Worm (Caenorhabditis elegans): ENCODE measurements around the gene F35H8.12.

Gene F35H8.12

DNA sequence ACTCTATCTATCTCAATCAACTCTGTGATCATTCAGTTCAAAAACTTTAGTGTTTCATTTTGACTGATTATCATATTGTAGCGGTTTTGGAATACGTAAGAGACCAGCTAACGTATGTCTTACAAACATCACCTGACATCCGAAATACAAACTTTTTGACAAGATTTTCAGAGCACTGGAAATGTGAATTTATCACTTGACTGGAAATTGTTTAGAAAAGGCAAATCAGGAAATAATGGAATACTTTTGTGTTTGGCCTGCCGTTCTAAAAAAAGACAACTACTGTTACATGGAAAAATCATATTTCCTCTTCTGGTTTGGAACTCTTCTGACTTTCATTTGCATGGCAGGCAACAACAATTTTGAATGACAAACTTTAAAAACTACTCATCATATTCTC, at the start of gene F35H8.12:
F35H8.12 (plus strand) TSS at position 301 of the 400 bp plus-strand sequence.
- no peak for TF ChIP-seq unc-62 (GFP tag; optimal IDR thresholded peaks at IDR 0.05)

DNA sequence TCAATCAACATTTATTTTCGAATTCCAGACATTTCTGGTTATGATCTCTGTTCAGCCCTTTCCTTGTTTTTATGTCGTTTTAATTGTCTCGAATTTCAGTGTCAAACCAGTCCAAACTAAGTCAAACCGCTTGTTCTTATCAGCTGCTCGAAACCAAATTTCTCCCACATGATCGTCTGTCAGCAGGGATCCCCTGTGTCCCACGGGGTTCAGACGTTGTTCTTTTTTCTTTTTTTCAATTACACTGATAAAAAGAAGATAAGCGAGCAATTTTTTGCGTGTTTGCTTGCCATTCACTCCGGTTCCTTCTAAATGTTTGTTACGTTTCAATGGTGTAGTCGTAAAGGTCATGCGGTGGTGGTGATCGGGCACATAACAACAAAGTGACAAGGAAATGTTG, 49.7 kb upstream of the F35H8.12 start:
- TF ChIP-seq unc-62 (GFP tag; optimal IDR thresholded peaks at IDR 0.05), result no peak

DNA sequence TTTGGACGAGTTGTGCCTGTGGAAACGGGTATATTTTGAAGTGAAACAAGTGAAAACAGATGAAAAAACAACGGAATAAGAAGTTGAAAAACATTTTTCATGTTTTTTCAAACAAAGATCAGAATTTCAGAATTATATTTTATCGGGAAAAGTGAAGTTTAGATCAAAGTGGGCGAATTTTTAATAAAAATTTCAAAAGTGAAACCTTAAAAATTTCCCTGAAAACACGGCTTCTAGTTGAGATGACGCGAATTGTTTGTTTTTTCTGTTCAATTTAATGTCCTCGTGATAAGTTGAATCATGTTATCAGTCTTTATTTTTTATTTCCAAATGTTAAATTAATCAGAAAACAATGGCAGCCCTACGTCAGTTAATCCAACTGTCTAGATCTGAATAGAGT, 44.5 kb upstream of the F35H8.12 start, which contains the start of gene gcy-3:
gcy-3 (minus strand) TSS at position 101 of the 400 bp plus-strand sequence.
- TF ChIP-seq unc-62 (GFP tag; optimal IDR thresholded peaks at IDR 0.05), result no peak

DNA sequence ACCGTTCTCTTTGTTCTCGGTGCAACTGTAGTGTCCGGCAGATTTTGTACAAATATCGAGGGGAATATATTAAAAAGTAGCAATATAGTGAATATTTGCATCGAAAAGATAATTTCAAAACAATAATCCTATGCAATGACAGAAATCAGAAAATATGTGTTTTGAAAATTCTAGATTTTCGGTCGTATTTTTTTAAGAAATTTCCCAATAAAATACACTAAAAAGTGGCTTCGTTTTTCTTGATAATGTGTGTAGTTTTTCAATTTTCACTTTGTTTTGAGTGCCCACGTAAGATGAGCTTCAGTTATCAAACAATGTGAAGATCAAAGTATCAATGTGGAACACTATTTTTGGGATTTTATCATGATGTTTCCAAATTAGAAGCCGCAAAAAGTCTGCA, 34.8 kb upstream of the F35H8.12 start, which contains the start of gene gcy-1:
gcy-1 (minus strand) TSS at position 101 of the 400 bp plus-strand sequence.
- TF ChIP-seq unc-62 (GFP tag; optimal IDR thresholded peaks at IDR 0.05), result no peak

DNA sequence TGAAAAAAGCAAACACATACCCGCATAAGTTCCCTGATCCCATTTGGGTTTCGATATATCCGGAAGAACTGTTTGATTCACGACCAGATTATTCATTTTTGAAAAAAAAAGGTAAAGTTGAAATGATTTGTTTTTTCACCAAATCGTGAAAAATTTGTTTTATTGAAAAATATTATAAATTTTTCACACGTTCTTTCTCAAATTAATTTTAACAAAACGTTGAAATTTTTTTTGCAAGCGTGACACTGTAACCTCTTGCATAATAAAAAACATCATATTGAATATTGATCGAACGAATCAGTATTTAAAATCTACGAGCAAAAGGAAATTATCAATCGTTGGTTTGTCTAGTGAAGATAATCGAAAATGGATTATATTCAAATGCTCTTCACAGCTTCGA, 32.9 kb upstream of the F35H8.12 start, which contains the start of the genes sfxn-1.1 and AH6.3:
sfxn-1.1 (minus strand) TSS at position 101 of the 400 bp plus-strand sequence.
AH6.3 (plus strand) TSS at position 275 of the 400 bp plus-strand sequence.
- no peak for TF ChIP-seq unc-62 (GFP tag; optimal IDR thresholded peaks at IDR 0.05)

DNA sequence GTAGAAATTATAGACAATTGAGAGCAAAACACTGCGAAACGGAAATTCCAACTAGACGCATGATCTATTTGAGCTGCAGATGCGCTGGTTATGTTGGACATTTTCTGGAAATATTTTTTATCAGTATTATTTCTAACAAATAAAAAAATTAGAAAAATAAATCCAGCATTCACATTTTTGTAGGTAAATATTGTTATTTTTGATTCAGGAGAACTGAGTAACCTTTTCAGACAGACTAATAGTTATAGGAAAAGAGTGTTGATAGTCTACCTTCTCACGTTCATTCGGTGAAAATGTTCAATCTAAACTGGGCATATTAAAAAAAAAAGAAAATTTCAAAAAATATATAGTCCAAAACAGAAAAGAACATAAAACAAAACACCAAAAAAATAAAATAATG, 30.1 kb upstream of the F35H8.12 start, which contains the start of gene sra-1:
sra-1 (minus strand) TSS at position 101 of the 400 bp plus-strand sequence.
- TF ChIP-seq unc-62 (GFP tag; optimal IDR thresholded peaks at IDR 0.05), result no peak

DNA sequence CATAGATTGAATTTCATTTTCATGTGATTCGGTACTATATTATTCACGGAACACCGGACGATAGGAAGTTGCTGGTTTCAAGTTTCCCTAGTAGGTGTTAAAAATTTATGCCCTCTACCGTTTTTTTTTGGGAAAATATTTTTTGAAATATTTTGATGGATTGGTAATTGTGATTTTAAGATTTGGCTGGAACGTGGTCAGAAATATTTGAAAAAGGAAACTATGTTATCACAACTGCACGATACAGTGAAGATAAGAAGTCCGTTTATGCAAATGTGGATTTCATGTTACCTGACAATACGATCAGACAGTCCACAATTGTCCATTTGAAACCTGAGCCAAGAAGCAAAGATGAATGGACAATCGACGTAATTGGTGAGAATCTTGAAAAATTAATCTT, 28.6 kb upstream of the F35H8.12 start, which contains the start of gene AH6.17:
AH6.17 (plus strand) TSS at position 185 of the 400 bp plus-strand sequence.
- TF ChIP-seq unc-62 (GFP tag; optimal IDR thresholded peaks at IDR 0.05), result no peak

DNA sequence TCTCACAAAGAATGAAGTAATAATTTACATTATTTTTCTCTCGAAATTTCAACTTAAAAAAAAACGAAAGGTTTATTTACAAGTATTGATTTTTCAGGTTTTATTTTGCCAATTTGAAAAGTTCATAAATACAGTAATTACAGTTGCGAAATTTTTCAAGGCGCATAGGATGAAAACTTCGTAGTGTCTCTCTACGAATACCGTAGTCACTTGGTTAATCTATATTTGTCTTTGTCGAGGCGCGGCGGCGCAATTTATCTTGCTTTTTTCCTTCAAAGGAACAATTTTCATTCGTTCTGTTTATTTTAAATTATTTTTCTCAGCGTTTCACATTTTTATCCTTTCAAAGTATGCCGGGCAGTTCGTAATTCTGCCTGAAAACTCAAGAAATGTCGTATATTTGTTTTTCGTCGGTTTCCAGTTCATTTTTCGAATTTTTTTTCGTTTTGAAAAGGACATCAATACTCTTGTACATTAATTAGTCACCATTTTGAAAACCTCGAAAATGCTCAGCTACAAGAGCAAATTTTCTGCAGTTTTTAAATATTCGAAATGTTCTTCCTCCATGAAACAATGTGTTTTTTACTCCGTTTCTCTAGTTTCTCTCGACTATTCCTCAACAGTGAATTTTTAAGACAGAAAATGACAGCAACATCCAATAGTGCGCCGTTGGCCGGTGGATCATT, 28.0 kb upstream of the F35H8.12 start, which contains the start of gene mex-6:
mex-6 (plus strand) TSS at position 636 of the 686 bp plus-strand sequence.
- no peak for TF ChIP-seq unc-62 (GFP tag; optimal IDR thresholded peaks at IDR 0.05)

DNA sequence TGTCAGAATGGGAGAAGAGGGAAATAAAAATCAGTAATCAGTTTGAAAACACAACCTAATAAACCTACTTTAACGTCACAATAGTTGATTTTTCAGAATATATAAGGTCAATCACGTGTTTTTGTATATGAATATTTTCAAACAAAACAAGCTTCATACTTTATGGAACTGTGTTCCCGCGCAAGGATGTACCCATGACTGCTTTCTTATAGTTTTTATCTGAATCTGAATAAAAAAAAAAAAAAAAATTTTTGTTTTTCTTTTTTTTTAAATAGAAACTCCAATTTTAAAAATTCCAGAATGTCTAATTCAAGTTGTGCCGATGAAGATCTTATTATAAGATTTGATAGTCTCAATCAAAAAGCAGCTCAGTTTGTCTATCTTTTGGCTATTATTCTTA, 23.2 kb upstream of the F35H8.12 start, which contains the start of gene sra-2:
sra-2 (plus strand) TSS at position 301 of the 400 bp plus-strand sequence.
- no peak for TF ChIP-seq unc-62 (GFP tag; optimal IDR thresholded peaks at IDR 0.05)

DNA sequence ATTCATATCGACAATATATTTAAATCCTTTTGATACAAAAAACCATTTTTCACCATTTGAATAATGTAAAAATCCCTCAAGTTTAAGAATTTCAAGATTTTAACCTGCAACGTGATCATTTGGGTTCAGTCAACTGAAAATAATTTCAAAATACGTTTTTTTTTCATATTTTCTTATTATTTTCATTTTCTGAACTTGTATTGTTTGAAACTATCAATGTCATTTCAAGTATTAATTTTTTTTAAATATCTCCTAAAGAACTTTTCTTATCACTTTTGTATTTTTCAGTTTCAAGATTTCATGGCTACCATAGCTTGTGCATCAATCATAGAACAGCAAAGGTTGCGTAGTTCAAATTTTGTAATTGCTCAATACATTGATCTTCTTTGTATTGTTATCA, 19.6 kb upstream of the F35H8.12 start, which contains the start of gene sra-9:
sra-9 (plus strand) TSS at position 301 of the 400 bp plus-strand sequence.
- no peak for TF ChIP-seq unc-62 (GFP tag; optimal IDR thresholded peaks at IDR 0.05)

DNA sequence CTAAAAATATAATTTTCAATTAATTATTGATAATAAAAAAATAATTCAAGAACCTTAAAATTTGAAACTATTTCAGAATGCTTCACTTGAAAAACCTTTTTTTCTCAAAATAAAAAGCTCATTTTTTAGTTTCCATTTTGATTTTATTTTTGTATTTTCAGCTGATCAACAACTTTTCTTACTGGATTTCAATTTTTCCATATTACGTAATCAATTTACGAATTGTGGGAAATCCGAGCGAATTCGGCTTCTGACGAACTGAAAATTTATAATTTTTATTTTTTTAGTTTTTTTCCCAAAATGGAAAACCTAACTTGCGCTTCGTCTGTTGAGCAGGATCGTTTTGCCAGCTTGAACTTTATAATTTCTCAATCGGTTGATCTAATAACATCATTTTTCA, 14.2 kb upstream of the F35H8.12 start, which contains the start of gene sra-8:
sra-8 (plus strand) TSS at position 301 of the 400 bp plus-strand sequence.
- TF ChIP-seq unc-62 (GFP tag; optimal IDR thresholded peaks at IDR 0.05), result no peak

DNA sequence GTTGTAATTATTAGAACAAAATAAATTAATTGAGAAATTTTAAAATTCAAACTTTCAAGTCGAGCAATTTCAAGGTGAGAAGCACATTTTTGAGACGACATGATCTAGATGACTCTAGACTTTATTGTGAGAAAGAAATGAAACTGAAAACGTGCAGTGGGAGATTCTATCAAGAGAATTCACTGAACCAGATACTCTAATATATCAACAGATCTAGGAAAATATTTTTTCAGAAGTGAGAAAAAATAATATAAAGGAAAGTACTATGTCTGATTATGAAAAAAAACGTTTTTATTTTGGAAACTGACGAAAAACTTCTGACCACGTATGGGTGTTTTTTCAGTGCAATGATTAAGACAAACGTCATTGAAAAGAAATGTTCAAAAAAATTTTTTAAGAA, 10.9 kb upstream of the F35H8.12 start, which contains the start of gene sra-3:
sra-3 (minus strand) TSS at position 101 of the 400 bp plus-strand sequence.
- no peak for TF ChIP-seq unc-62 (GFP tag; optimal IDR thresholded peaks at IDR 0.05)

DNA sequence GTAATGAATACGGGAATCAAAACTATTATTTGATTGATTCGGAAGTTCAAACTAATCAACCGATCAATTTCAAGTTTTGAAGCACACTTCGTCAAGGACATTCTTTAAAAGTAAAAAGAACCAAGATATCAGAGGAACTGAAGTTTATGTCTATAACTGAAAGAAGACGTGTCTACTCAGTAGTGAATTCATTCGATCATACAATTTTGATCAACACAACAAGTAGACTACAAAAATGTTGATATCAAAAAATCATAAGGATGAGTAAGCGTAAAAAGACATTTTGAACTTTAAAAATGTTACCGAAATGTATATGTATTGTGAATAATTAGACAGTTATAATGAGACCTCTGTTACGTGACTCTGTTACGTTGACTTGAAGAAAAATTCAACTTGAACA, 8.9 kb upstream of the F35H8.12 start, which contains the start of gene sra-4:
sra-4 (minus strand) TSS at position 101 of the 400 bp plus-strand sequence.
- no peak for TF ChIP-seq unc-62 (GFP tag; optimal IDR thresholded peaks at IDR 0.05)

DNA sequence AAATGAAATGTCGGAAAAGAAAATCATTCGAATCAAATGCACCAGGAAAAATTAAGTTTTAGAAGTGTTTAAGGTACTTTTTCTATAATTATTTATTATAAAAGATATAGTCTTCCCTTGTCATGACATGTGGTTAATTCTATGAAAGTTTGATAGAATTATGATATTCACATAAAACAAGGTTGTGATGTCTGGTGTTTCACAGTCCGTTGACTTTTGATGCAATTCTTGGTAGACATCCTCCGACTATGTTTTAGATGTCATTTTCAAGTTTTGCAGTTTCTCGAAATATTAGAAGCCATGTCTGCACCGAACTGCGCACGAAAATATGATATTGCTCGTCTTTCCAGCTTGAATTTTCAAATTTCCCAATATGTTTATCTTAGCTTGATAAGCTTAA, 7.2 kb upstream of the F35H8.12 start, which contains the start of gene sra-7:
sra-7 (plus strand) TSS at position 301 of the 400 bp plus-strand sequence.
- TF ChIP-seq unc-62 (GFP tag; optimal IDR thresholded peaks at IDR 0.05), result no peak

DNA sequence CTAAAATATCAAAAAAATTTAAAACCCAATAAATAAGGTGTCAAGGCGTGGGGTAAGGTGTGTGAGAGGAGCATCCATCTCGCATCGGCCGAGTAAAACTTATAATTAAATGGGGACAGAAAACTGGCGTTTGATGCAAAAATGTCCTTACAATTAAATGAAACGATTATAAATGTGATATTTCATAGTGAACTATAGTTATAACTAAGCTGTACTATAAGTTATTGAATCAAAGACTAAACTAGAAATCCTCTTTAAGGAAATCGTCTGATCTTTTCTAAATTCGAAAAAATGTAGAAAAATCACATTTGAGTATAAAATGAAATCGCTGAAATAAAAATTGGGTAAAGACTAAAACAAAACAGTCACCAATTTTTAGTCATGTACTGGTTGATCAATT, 918 bp upstream of the F35H8.12 start, which contains the start of gene sra-6:
sra-6 (minus strand) TSS at position 101 of the 400 bp plus-strand sequence.
- TF ChIP-seq unc-62 (GFP tag; optimal IDR thresholded peaks at IDR 0.05), result no peak

DNA sequence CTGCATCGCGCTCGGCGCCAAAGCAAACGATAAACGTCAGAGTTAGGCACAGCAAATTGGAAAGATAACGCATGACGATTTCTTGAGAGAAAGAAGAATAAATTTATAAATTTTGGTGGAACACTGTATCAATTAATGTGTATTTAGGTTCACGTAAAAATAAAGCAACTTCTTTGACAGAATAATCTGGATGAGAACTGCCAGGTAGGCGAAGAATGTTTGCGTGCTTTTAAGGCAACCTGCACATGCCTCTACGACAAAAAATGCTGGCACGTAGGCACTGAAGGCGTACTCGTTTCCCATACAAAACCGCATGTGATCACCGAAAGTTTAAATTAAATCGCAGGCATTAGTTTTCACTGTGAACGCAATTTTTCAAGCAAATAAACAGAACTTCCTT, 1.5 kb downstream of the F35H8.12 start, which contains the start of gene F35H8.1:
F35H8.1 (minus strand) TSS at position 101 of the 400 bp plus-strand sequence.
- TF ChIP-seq unc-62 (GFP tag; optimal IDR thresholded peaks at IDR 0.05), result no peak

All from whole organism, dauer.